Worm (Caenorhabditis elegans) whole organism, L2 larva: ENCODE measurements around the gene B0495.5.

Experiments
- C34F6.9 ChIP-seq: fragments of 150-350 bp; optimal IDR thresholded peaks from 2 replicates; lab custom pipeline; 2014; ENCODE audit warnings: missing biosample characterization, missing genetic modification characterization
- F13H6.1 ChIP-seq: sonication (generic microtip); optimal IDR thresholded peaks from 2 replicates; lab custom pipeline; 2016; ENCODE audit warnings: missing genetic modification characterization, missing compliant biosample characterization
- R02D3.7 ChIP-seq: fragments of 150-350 bp; optimal IDR thresholded peaks from 2 replicates; lab custom pipeline; 2014; ENCODE audit warnings: missing biosample characterization, missing genetic modification characterization
- Y55F3AM.14 ChIP-seq: fragments of 200-800 bp; sonication (Bioruptor generic); optimal IDR thresholded peaks from 2 replicates; lab custom pipeline; 2018; ENCODE audit warnings: mild to moderate bottlenecking, missing genetic modification characterization, missing compliant biosample characterization
- ZK546.5 ChIP-seq: sonication (generic microtip); optimal IDR thresholded peaks from 2 replicates; lab custom pipeline; 2017; ENCODE audit warnings: missing biosample characterization, missing genetic modification characterization
- alr-1 ChIP-seq: fragments of 150-350 bp; optimal IDR thresholded peaks from 2 replicates; lab custom pipeline; 2014; ENCODE audit warnings: missing biosample characterization, missing genetic modification characterization
- aly-2 ChIP-seq: fragments of 150-350 bp; optimal IDR thresholded peaks from 2 replicates; lab custom pipeline; 2014; ENCODE audit warnings: missing biosample characterization, missing genetic modification characterization
- ama-1 ChIP-seq: fragments of 150-350 bp; optimal IDR thresholded peaks from 2 replicates; lab custom pipeline; 2018; ENCODE audit warnings: inconsistent platforms
- blmp-1 ChIP-seq: sonication (generic microtip); optimal IDR thresholded peaks from 2 replicates; lab custom pipeline; 2017; ENCODE audit warnings: missing genetic modification characterization, mild to moderate bottlenecking, missing compliant biosample characterization, antibody characterized with exemption, moderate library complexity; ENCODE audit not compliant: insufficient read depth
- ceh-16 ChIP-seq: fragments of 150-350 bp; optimal IDR thresholded peaks from 2 replicates; lab custom pipeline; 2014; ENCODE audit warnings: missing biosample characterization, missing genetic modification characterization
- ceh-82 ChIP-seq: fragments of 150-350 bp; optimal IDR thresholded peaks from 2 replicates; lab custom pipeline; 2014; ENCODE audit warnings: missing biosample characterization, missing genetic modification characterization
- crh-2 ChIP-seq: sonication (generic microtip); optimal IDR thresholded peaks from 2 replicates; lab custom pipeline; 2017; ENCODE audit warnings: missing biosample characterization, missing genetic modification characterization
- dmd-4 ChIP-seq: sonication (generic microtip); optimal IDR thresholded peaks from 2 replicates; lab custom pipeline; 2017; ENCODE audit warnings: missing biosample characterization, missing genetic modification characterization
- egl-27 ChIP-seq: sonication (generic microtip); optimal IDR thresholded peaks from 3 replicates; lab custom pipeline; 2017; ENCODE audit warnings: missing biosample characterization, missing genetic modification reagents, missing genetic modification characterization
- elt-1 ChIP-seq: fragments of 150-350 bp; optimal IDR thresholded peaks from 2 replicates; lab custom pipeline; 2014; ENCODE audit warnings: missing biosample characterization, missing genetic modification characterization
- elt-3 ChIP-seq: sonication (generic microtip); optimal IDR thresholded peaks from 2 replicates; lab custom pipeline; 2017; ENCODE audit warnings: missing biosample characterization, missing genetic modification characterization
- fos-1 ChIP-seq: fragments of 150-350 bp; optimal IDR thresholded peaks from 2 replicates; lab custom pipeline; 2014; ENCODE audit warnings: missing biosample characterization, missing genetic modification characterization
- gmeb-1 ChIP-seq: fragments of 150-350 bp; optimal IDR thresholded peaks from 2 replicates; lab custom pipeline; 2014; ENCODE audit warnings: missing biosample characterization, missing genetic modification characterization
- lin-11 ChIP-seq: fragments of 150-350 bp; sonication (generic microtip); optimal IDR thresholded peaks from 2 replicates; lab custom pipeline; 2014; ENCODE audit warnings: missing biosample characterization, missing genetic modification characterization, inconsistent platforms, mixed read lengths
- lin-13 ChIP-seq: fragments of 150-350 bp; optimal IDR thresholded peaks from 2 replicates; lab custom pipeline; 2014; ENCODE audit warnings: missing biosample characterization, missing genetic modification reagents, missing genetic modification characterization
- lin-39 ChIP-seq: fragments of 150-350 bp; optimal IDR thresholded peaks from 2 replicates; lab custom pipeline; 2014; ENCODE audit warnings: missing biosample characterization, missing genetic modification reagents, missing genetic modification characterization
- lsy-2 ChIP-seq, 2 experiments: fragments of 150-350 bp in 1 of 2; sonication (generic microtip) in 1 of 2; optimal IDR thresholded peaks; 2 replicates each; lab custom pipeline; 2014 to 2017; ENCODE audit warnings: missing biosample characterization in 2 of 2, missing genetic modification characterization in 2 of 2
- mab-5 ChIP-seq: fragments of 150-350 bp; optimal IDR thresholded peaks from 2 replicates; lab custom pipeline; 2014; ENCODE audit warnings: missing biosample characterization, missing genetic modification characterization
- mbf-1 ChIP-seq: sonication (generic microtip); optimal IDR thresholded peaks from 2 replicates; lab custom pipeline; 2017; ENCODE audit warnings: missing biosample characterization, missing genetic modification characterization
- mdl-1 ChIP-seq, 2 experiments: fragments of 150-350 bp in 1 of 2; sonication (generic microtip) in 1 of 2; optimal IDR thresholded peaks; 2 replicates each; lab custom pipeline; 2017; ENCODE audit warnings: missing biosample characterization in 2 of 2, missing genetic modification characterization in 2 of 2
- nhr-10 ChIP-seq: sonication (generic microtip); optimal IDR thresholded peaks from 2 replicates; lab custom pipeline; 2017; ENCODE audit warnings: missing biosample characterization, missing genetic modification characterization
- nhr-11 ChIP-seq: fragments of 150-350 bp; optimal IDR thresholded peaks from 2 replicates; lab custom pipeline; 2014; ENCODE audit warnings: missing biosample characterization, missing genetic modification characterization
- nhr-12 ChIP-seq: fragments of 150-350 bp; optimal IDR thresholded peaks from 2 replicates; lab custom pipeline; 2014; ENCODE audit warnings: missing biosample characterization, missing genetic modification characterization
- nhr-129 ChIP-seq: fragments of 150-350 bp; optimal IDR thresholded peaks from 2 replicates; lab custom pipeline; 2014; ENCODE audit warnings: missing biosample characterization, missing genetic modification characterization
- nhr-21 ChIP-seq: fragments of 150-350 bp; optimal IDR thresholded peaks from 2 replicates; lab custom pipeline; 2014; ENCODE audit warnings: missing biosample characterization, missing genetic modification characterization
- nhr-23 ChIP-seq: fragments of 150-350 bp; optimal IDR thresholded peaks from 2 replicates; lab custom pipeline; 2014; ENCODE audit warnings: missing biosample characterization, missing genetic modification reagents, missing genetic modification characterization
- nhr-237 ChIP-seq: fragments of 150-350 bp; optimal IDR thresholded peaks from 2 replicates; lab custom pipeline; 2014; ENCODE audit warnings: missing biosample characterization, missing genetic modification characterization
- nhr-25 ChIP-seq: fragments of 150-350 bp; sonication (generic microtip); optimal IDR thresholded peaks from 3 replicates; lab custom pipeline; 2014; ENCODE audit warnings: missing biosample characterization, missing genetic modification characterization
- nhr-6 ChIP-seq: fragments of 150-350 bp; optimal IDR thresholded peaks from 2 replicates; lab custom pipeline; 2014; ENCODE audit warnings: missing biosample characterization, missing genetic modification characterization
- nhr-77 ChIP-seq: fragments of 150-350 bp; optimal IDR thresholded peaks from 2 replicates; lab custom pipeline; 2014; ENCODE audit warnings: missing biosample characterization, missing genetic modification characterization
- peb-1 ChIP-seq: fragments of 150-350 bp; optimal IDR thresholded peaks from 2 replicates; lab custom pipeline; 2014; ENCODE audit warnings: missing biosample characterization, missing genetic modification characterization
- sem-4 ChIP-seq: fragments of 150-350 bp; optimal IDR thresholded peaks from 2 replicates; lab custom pipeline; 2014; ENCODE audit warnings: missing biosample characterization, missing genetic modification reagents, missing genetic modification characterization
- skn-1 ChIP-seq: sonication (generic microtip); optimal IDR thresholded peaks from 2 replicates; lab custom pipeline; 2017; ENCODE audit warnings: missing biosample characterization, missing genetic modification characterization
- sma-3 ChIP-seq: sonication (generic microtip); optimal IDR thresholded peaks from 2 replicates; lab custom pipeline; 2016; ENCODE audit warnings: missing genetic modification reagents, missing genetic modification characterization, missing compliant biosample characterization
- sma-9 ChIP-seq, 2 experiments: fragments of 150-350 bp in 1 of 2; sonication (generic microtip) in 1 of 2; optimal IDR thresholded peaks; 2 replicates each; lab custom pipeline; 2014 to 2016; ENCODE audit warnings: missing genetic modification characterization in 2 of 2, mild to moderate bottlenecking in 1 of 2, missing biosample characterization in 1 of 2, missing compliant biosample characterization in 1 of 2, missing genetic modification reagents in 1 of 2, moderate library complexity in 1 of 2
- snpc-4 ChIP-seq: fragments of 150-350 bp; optimal IDR thresholded peaks from 2 replicates; lab custom pipeline; 2014; ENCODE audit warnings: missing biosample characterization, missing genetic modification characterization
- unc-39 ChIP-seq: fragments of 150-350 bp; optimal IDR thresholded peaks from 2 replicates; lab custom pipeline; 2014; ENCODE audit warnings: missing biosample characterization, missing genetic modification characterization
- unc-55 ChIP-seq: fragments of 150-350 bp; sonication (generic microtip); optimal IDR thresholded peaks from 3 replicates; lab custom pipeline; 2014; ENCODE audit warnings: missing biosample characterization, missing genetic modification reagents, missing genetic modification characterization
- unc-62 ChIP-seq: fragments of 150-350 bp; optimal IDR thresholded peaks from 2 replicates; lab custom pipeline; 2014; ENCODE audit warnings: missing biosample characterization, missing genetic modification reagents, missing genetic modification characterization
- zag-1 ChIP-seq: fragments of 150-350 bp; optimal IDR thresholded peaks from 2 replicates; lab custom pipeline; 2014; ENCODE audit warnings: missing biosample characterization, missing genetic modification characterization
- ztf-1 ChIP-seq: fragments of 200-800 bp; sonication (Bioruptor generic); conservative IDR thresholded peaks from 2 replicates; pipeline ENCODE4 v1.3.6; 2022; ENCODE audit warnings: missing genetic modification characterization, missing compliant biosample characterization
- ztf-11 ChIP-seq: sonication (generic microtip); optimal IDR thresholded peaks from 2 replicates; lab custom pipeline; 2017; ENCODE audit warnings: missing biosample characterization, missing genetic modification characterization
- ztf-4 ChIP-seq: fragments of 150-350 bp; optimal IDR thresholded peaks from 2 replicates; lab custom pipeline; 2014; ENCODE audit warnings: missing biosample characterization, missing genetic modification characterization

The B0495.5 gene

ce11 chrII:7676307-7676905, 21.9 kb downstream of the B0495.5 start:
- TF ChIP-seq nhr-77 (tag; lab: Kevin White, UChicago), result no peak
- no peak for TF ChIP-seq F13H6.1 (tag; lab: Kevin White, UChicago)
- no peak for TF ChIP-seq sem-4 (tag; lab: Kevin White, UChicago)
- no peak for TF ChIP-seq nhr-12 (tag; lab: Kevin White, UChicago)
- peak in 1 of 2 experiments; percentile 11 for TF ChIP-seq mdl-1 (tag; optimal IDR thresholded peaks at IDR 0.05; lab: Kevin White, UChicago)
- peak; percentile 33 for TF ChIP-seq nhr-25 (tag; lab: Kevin White, UChicago)
- TF ChIP-seq gmeb-1 (tag; lab: Kevin White, UChicago), result no peak
- TF ChIP-seq nhr-129 (tag; lab: Kevin White, UChicago), result peak; percentile 41
- TF ChIP-seq nhr-6 (tag; lab: Kevin White, UChicago), result no peak
- TF ChIP-seq sma-9 (GFP tag; optimal IDR thresholded peaks at IDR 0.05; lab: Kevin White, UChicago), result no peak
- TF ChIP-seq sma-9 (tag; optimal IDR thresholded peaks at IDR 0.05; lab: Kevin White, UChicago), result no peak
- TF ChIP-seq lin-13 (GFP tag; lab: Kevin White, UChicago), result no peak
- no peak for TF ChIP-seq nhr-237 (tag; lab: Kevin White, UChicago)
- TF ChIP-seq ztf-4, result no peak
- TF ChIP-seq snpc-4 (tag; lab: Kevin White, UChicago), result no peak
- TF ChIP-seq sma-3 (GFP tag; lab: Kevin White, UChicago), result peak; percentile 34
- no peak for TF ChIP-seq elt-3
- TF ChIP-seq nhr-21 (tag; lab: Kevin White, UChicago), result no peak
- TF ChIP-seq ZK546.5 (tag; lab: Kevin White, UChicago), result no peak
- TF ChIP-seq nhr-23 (tag; lab: Kevin White, UChicago), result no peak
- TF ChIP-seq lin-39 (tag; lab: Kevin White, UChicago), result no peak
- no peak for TF ChIP-seq lin-11 (tag; lab: Kevin White, UChicago)
- TF ChIP-seq alr-1, result no peak
- no peak for TF ChIP-seq skn-1 (tag; lab: Kevin White, UChicago)
- no peak for TF ChIP-seq crh-2
- no peak for TF ChIP-seq elt-1 (tag; lab: Kevin White, UChicago)
- no peak for TF ChIP-seq nhr-10 (tag; lab: Kevin White, UChicago)
- TF ChIP-seq egl-27 (tag; lab: Kevin White, UChicago), result peak; percentile 16
- TF ChIP-seq ama-1, result no peak
- TF ChIP-seq aly-2 (tag; lab: Kevin White, UChicago), result no peak
- TF ChIP-seq unc-62 (GFP tag; lab: Kevin White, UChicago), result no peak
- TF ChIP-seq C34F6.9, result peak; percentile 0
- TF ChIP-seq ztf-11 (tag; lab: Kevin White, UChicago), result no peak
- TF ChIP-seq peb-1 (tag; lab: Kevin White, UChicago), result no peak
- TF ChIP-seq ceh-82 (tag; lab: Kevin White, UChicago), result no peak
- TF ChIP-seq zag-1 (tag; lab: Kevin White, UChicago), result no peak
- TF ChIP-seq fos-1, result no peak
- no peak for TF ChIP-seq dmd-4 (tag; lab: Kevin White, UChicago)
- no peak for TF ChIP-seq unc-39 (tag; lab: Kevin White, UChicago)
- no peak for TF ChIP-seq nhr-11 (tag; lab: Kevin White, UChicago)
- no peak for TF ChIP-seq ztf-1
- TF ChIP-seq Y55F3AM.14, result no peak
- TF ChIP-seq ceh-16 (tag; lab: Kevin White, UChicago), result peak; percentile 5
- TF ChIP-seq lsy-2 (tag; optimal IDR thresholded peaks at IDR 0.05; lab: Kevin White, UChicago), result peak in 1 of 2 experiments; percentile 6
- TF ChIP-seq unc-55 (GFP tag; lab: Kevin White, UChicago), result peak; percentile 58
- no peak for TF ChIP-seq mab-5
- no peak for TF ChIP-seq mbf-1
- no peak for TF ChIP-seq R02D3.7 (tag; lab: Kevin White, UChicago)
- no peak for TF ChIP-seq blmp-1 (tag; lab: Kevin White, UChicago)
